Worm (Caenorhabditis elegans): Measurements from ENCODE around the gene sre-43.

DNA sequence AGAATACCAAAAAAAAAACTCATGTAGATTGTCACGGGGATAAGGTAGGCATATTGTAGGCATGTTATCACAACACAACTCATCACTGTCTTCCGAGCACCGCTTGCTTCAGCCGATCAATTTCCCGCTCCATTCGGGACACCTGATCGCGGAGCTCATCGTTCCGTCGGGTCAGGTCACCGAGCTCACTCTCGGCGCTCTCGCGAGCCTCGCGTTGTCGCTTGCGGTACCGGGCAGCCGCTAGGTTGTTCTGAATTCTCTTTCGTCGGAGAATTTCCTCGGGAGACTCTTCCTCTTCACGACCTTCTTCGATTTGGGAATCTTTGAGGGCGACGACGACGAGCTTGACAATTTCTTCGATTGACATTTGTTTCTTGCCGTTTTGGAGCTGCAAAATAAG is 16.9 kb downstream of the sre-43 start:
- TF ChIP-seq pha-4 (tag; optimal IDR thresholded peaks at IDR 0.05) (no peak), ceh-34 (tag; optimal IDR thresholded peaks at IDR 0.05) (no peak), dmd-4 (tag; optimal IDR thresholded peaks at IDR 0.05; ENCODE audit: borderline replicate concordance) (no peak), nhr-11 (tag; optimal IDR thresholded peaks at IDR 0.05) (no peak), ceh-18 (tag; optimal IDR thresholded peaks at IDR 0.05) (no peak), nfya-1 (tag; optimal IDR thresholded peaks at IDR 0.05) (no peak), fkh-10 (GFP tag; optimal IDR thresholded peaks at IDR 0.05) (no peak), lim-6 (tag; optimal IDR thresholded peaks at IDR 0.05) (no peak)

All from whole organism, late embryonic.